Fruit fly (Drosophila melanogaster) whole organism, embryonic: ENCODE measurements around the gene CG13837.
A peak's percentile ranks its signal among the peaks of the same experiment; 100 is the strongest.

Experiments used
- Adf1 ChIP-seq: fragments of 200-800 bp; sonication (Bioruptor generic); IDR thresholded peaks from 2 replicates; pipeline ENCODE4 v1.3.6; 2022; ENCODE audit warnings: missing biosample characterization, missing genetic modification characterization
- Awh ChIP-seq: fragments of 200-800 bp; sonication (Bioruptor generic); IDR thresholded peaks from 2 replicates; pipeline ENCODE4, ENCODE4 v1.3.6; 2022; ENCODE audit warnings: missing biosample characterization, missing genetic modification characterization
- Bgb ChIP-seq: fragments of 200-800 bp; sonication (Bioruptor generic); IDR thresholded peaks from 2 replicates; pipeline ENCODE4 v1.3.6; 2022; ENCODE audit warnings: missing biosample characterization, missing genetic modification characterization; ENCODE audit not compliant: partially characterized antibody
- CG10209 ChIP-seq: fragments of 200-800 bp; sonication (Bioruptor generic); optimal IDR thresholded peaks from 3 replicates; lab custom pipeline; 2017; ENCODE audit warnings: missing biosample characterization, mild to moderate bottlenecking, missing genetic modification characterization, missing genetic modification reagents
- CG1024 ChIP-seq: fragments of 200-800 bp; sonication (Bioruptor generic); IDR thresholded peaks from 2 replicates; pipeline ENCODE4 v1.3.6; 2022; ENCODE audit warnings: missing biosample characterization, missing genetic modification characterization
- CG10366 ChIP-seq: fragments of 200-800 bp; sonication (Bioruptor generic); IDR thresholded peaks from 2 replicates; pipeline ENCODE4 v1.3.6; 2022; ENCODE audit warnings: missing biosample characterization, missing genetic modification characterization
- CG10654 ChIP-seq: fragments of 200-800 bp; sonication (Bioruptor generic); optimal IDR thresholded peaks from 2 replicates; lab custom pipeline; 2016; ENCODE audit warnings: missing biosample characterization, missing genetic modification characterization
- CG11723 ChIP-seq: fragments of 200-800 bp; sonication (Bioruptor generic); optimal IDR thresholded peaks from 2 replicates; lab custom pipeline; 2017; ENCODE audit warnings: missing biosample characterization, mild to moderate bottlenecking, missing genetic modification characterization
- CG12769 ChIP-seq: fragments of 200-800 bp; sonication (Bioruptor generic); optimal IDR thresholded peaks from 2 replicates; lab custom pipeline; 2019; ENCODE audit warnings: missing biosample characterization, mild to moderate bottlenecking, missing genetic modification characterization, moderate library complexity
- CG16813 ChIP-seq: fragments of 200-800 bp; sonication (Bioruptor generic); IDR thresholded peaks from 3 replicates; pipeline ENCODE4 v1.3.6; 2022; ENCODE audit warnings: missing biosample characterization, missing genetic modification characterization; ENCODE audit not compliant: partially characterized antibody
- CG17359 ChIP-seq: fragments of 200-800 bp; sonication (Bioruptor generic); optimal IDR thresholded peaks from 3 replicates; lab custom pipeline; 2018; ENCODE audit warnings: missing biosample characterization, mild to moderate bottlenecking, missing genetic modification characterization, moderate library complexity
- CG17912 ChIP-seq: fragments of 200-800 bp; sonication (Bioruptor generic); optimal IDR thresholded peaks from 2 replicates; lab custom pipeline; 2018; ENCODE audit warnings: missing biosample characterization, mild to moderate bottlenecking, missing genetic modification characterization
- CG2199 ChIP-seq: fragments of 200-800 bp; sonication (Bioruptor generic); IDR thresholded peaks from 3 replicates; pipeline ENCODE4 v1.3.6; 2022; ENCODE audit warnings: missing biosample characterization, missing genetic modification characterization
- CG31441 ChIP-seq: fragments of 200-800 bp; sonication (Bioruptor generic); IDR thresholded peaks from 2 replicates; pipeline ENCODE4 v1.3.6; 2022; ENCODE audit warnings: missing biosample characterization, missing genetic modification characterization
- CG5180 ChIP-seq: fragments of 200-800 bp; sonication (Bioruptor generic); optimal IDR thresholded peaks from 3 replicates; lab custom pipeline; 2017; ENCODE audit warnings: missing biosample characterization, missing genetic modification characterization, mild to moderate bottlenecking, moderate library complexity, missing genetic modification reagents
- CG6254 ChIP-seq: fragments of 200-800 bp; sonication (Bioruptor generic); optimal IDR thresholded peaks from 3 replicates; lab custom pipeline; 2017; ENCODE audit warnings: mild to moderate bottlenecking, missing biosample characterization, missing genetic modification reagents, missing genetic modification characterization
- CG6791 ChIP-seq: fragments of 200-800 bp; sonication (Bioruptor generic); IDR thresholded peaks from 3 replicates; pipeline ENCODE4 v1.3.6; 2022; ENCODE audit warnings: missing biosample characterization, missing genetic modification characterization; ENCODE audit not compliant: partially characterized antibody
- CG7839 ChIP-seq: fragments of 200-800 bp; sonication (Bioruptor generic); optimal IDR thresholded peaks from 3 replicates; lab custom pipeline; 2018; ENCODE audit warnings: missing biosample characterization, mild to moderate bottlenecking, missing genetic modification characterization, moderate library complexity
- CHES-1-like ChIP-seq: fragments of 200-800 bp; sonication (Bioruptor generic); optimal IDR thresholded peaks from 2 replicates; lab custom pipeline; 2016; ENCODE audit warnings: missing biosample characterization, missing genetic modification characterization
- Dbx ChIP-seq: fragments of 200-800 bp; sonication (Bioruptor generic); IDR thresholded peaks from 3 replicates; pipeline ENCODE4 v1.3.6; 2022; ENCODE audit warnings: missing biosample characterization, missing genetic modification characterization
- Dip2 ChIP-seq: fragments of 200-800 bp; sonication (Bioruptor generic); IDR thresholded peaks from 2 replicates; pipeline ENCODE4 v1.3.6; 2022; ENCODE audit warnings: missing biosample characterization, missing genetic modification characterization
- Drgx ChIP-seq: fragments of 200-800 bp; sonication (Bioruptor generic); IDR thresholded peaks from 2 replicates; pipeline ENCODE4 v1.3.6; 2022; ENCODE audit warnings: missing biosample characterization, missing genetic modification characterization
- Hr3 ChIP-seq: fragments of 200-800 bp; sonication (Bioruptor generic); optimal IDR thresholded peaks from 3 replicates; lab custom pipeline; 2016; ENCODE audit warnings: missing biosample characterization, missing genetic modification characterization
- Jarid2 ChIP-seq: fragments of 200-800 bp; sonication (Bioruptor generic); optimal IDR thresholded peaks from 3 replicates; lab custom pipeline; 2017; ENCODE audit warnings: mild to moderate bottlenecking, missing biosample characterization, missing genetic modification reagents, missing genetic modification characterization
- Lpt ChIP-seq: fragments of >200 bp; optimal IDR thresholded peaks from 2 replicates; lab custom pipeline; 2018; ENCODE audit warnings: missing biosample characterization, missing genetic modification characterization
- Mad ChIP-seq: fragments of 200-800 bp; sonication (Bioruptor generic); optimal IDR thresholded peaks from 2 replicates; lab custom pipeline; 2016; ENCODE audit warnings: missing biosample characterization, missing genetic modification characterization
- NK7.1 ChIP-seq: fragments of 200-800 bp; sonication (Bioruptor generic); optimal IDR thresholded peaks from 3 replicates; lab custom pipeline; 2016; ENCODE audit warnings: missing biosample characterization, missing genetic modification characterization
- ab ChIP-seq: fragments of 200-800 bp; sonication (Bioruptor generic); optimal IDR thresholded peaks from 2 replicates; lab custom pipeline; 2016; ENCODE audit warnings: missing biosample characterization, missing genetic modification characterization
- bab2 ChIP-seq: fragments of 200-800 bp; sonication (Bioruptor generic); optimal IDR thresholded peaks from 2 replicates; lab custom pipeline; 2016; ENCODE audit warnings: missing biosample characterization, missing genetic modification characterization
- bsh ChIP-seq, 2 experiments: fragments of 200-800 bp; sonication (Bioruptor generic); optimal IDR thresholded peaks; 2 replicates each; lab custom pipeline; 2017 to 2018; ENCODE audit warnings: mild to moderate bottlenecking in 2 of 2, missing biosample characterization in 2 of 2, missing genetic modification characterization in 2 of 2, moderate library complexity in 1 of 2
- chinmo ChIP-seq: fragments of 200-800 bp; sonication (Bioruptor generic); IDR thresholded peaks from 4 replicates; pipeline ENCODE4 v1.3.6; 2022; ENCODE audit warnings: missing biosample characterization, missing genetic modification characterization; ENCODE audit not compliant: partially characterized antibody
- crc ChIP-seq: fragments of 200-800 bp; sonication (Bioruptor generic); optimal IDR thresholded peaks from 2 replicates; lab custom pipeline; 2016; ENCODE audit warnings: missing biosample characterization, missing genetic modification characterization
- dati ChIP-seq: fragments of 200-800 bp; sonication (Bioruptor generic); IDR thresholded peaks from 2 replicates; pipeline ENCODE4 v1.3.6; 2022; ENCODE audit warnings: missing biosample characterization, missing genetic modification characterization
- fru ChIP-seq: fragments of >200 bp; optimal IDR thresholded peaks from 2 replicates; lab custom pipeline; 2017
- gcm ChIP-seq: fragments of 200-800 bp; sonication (Bioruptor generic); optimal IDR thresholded peaks from 2 replicates; lab custom pipeline; 2019; ENCODE audit warnings: missing biosample characterization, mild to moderate bottlenecking, missing genetic modification characterization, moderate library complexity
- hth ChIP-seq: fragments of >200 bp; optimal IDR thresholded peaks from 2 replicates; lab custom pipeline; 2017; ENCODE audit warnings: inconsistent platforms
- kah ChIP-seq: fragments of 200-800 bp; sonication (Bioruptor generic); optimal IDR thresholded peaks from 2 replicates; lab custom pipeline; 2018; ENCODE audit warnings: missing biosample characterization, mild to moderate bottlenecking, missing genetic modification characterization
- ken ChIP-seq: fragments of 200-800 bp; sonication (Bioruptor generic); IDR thresholded peaks from 3 replicates; pipeline ENCODE4 v1.3.6; 2022; ENCODE audit warnings: missing biosample characterization, missing genetic modification characterization
- kni ChIP-seq: fragments of 200-800 bp; sonication (Bioruptor generic); optimal IDR thresholded peaks from 3 replicates; lab custom pipeline; 2017; ENCODE audit warnings: mild to moderate bottlenecking, missing biosample characterization, missing genetic modification reagents, missing genetic modification characterization
- lab ChIP-seq: fragments of 200-800 bp; sonication (Bioruptor generic); optimal IDR thresholded peaks from 3 replicates; lab custom pipeline; 2017; ENCODE audit warnings: missing biosample characterization, missing genetic modification characterization, mild to moderate bottlenecking, moderate library complexity, missing genetic modification reagents
- lbe ChIP-seq: fragments of 200-800 bp; sonication (Bioruptor generic); optimal IDR thresholded peaks from 2 replicates; lab custom pipeline; 2016; ENCODE audit warnings: missing biosample characterization, mild to moderate bottlenecking, missing genetic modification characterization
- lilli ChIP-seq: fragments of 200-800 bp; sonication (Bioruptor generic); optimal IDR thresholded peaks from 3 replicates; lab custom pipeline; 2016; ENCODE audit warnings: missing biosample characterization, missing genetic modification characterization
- maf-S ChIP-seq: fragments of 200-800 bp; sonication (Bioruptor generic); optimal IDR thresholded peaks from 2 replicates; lab custom pipeline; 2016; ENCODE audit warnings: missing biosample characterization, missing genetic modification characterization
- pros ChIP-seq: fragments of 200-800 bp; sonication (Bioruptor generic); optimal IDR thresholded peaks from 3 replicates; lab custom pipeline; 2019; ENCODE audit warnings: missing biosample characterization, mild to moderate bottlenecking, missing genetic modification characterization, moderate library complexity
- stc ChIP-seq: fragments of 200-800 bp; sonication (Bioruptor generic); IDR thresholded peaks from 2 replicates; pipeline ENCODE4 v1.3.6; 2022; ENCODE audit warnings: missing biosample characterization, missing genetic modification characterization
- tna ChIP-seq: fragments of 200-800 bp; sonication (Bioruptor generic); IDR thresholded peaks from 2 replicates; pipeline ENCODE4 v1.3.6; 2022; ENCODE audit warnings: missing biosample characterization, missing genetic modification characterization; ENCODE audit not compliant: partially characterized antibody
- twi ChIP-seq: fragments of 200-800 bp; optimal IDR thresholded peaks from 2 replicates; lab custom pipeline; 2019; ENCODE audit warnings: missing biosample characterization, mild to moderate bottlenecking, missing genetic modification characterization, moderate library complexity
- unc-4 ChIP-seq: fragments of 200-800 bp; sonication (Bioruptor generic); IDR thresholded peaks from 2 replicates; pipeline ENCODE4 v1.3.6; 2022; ENCODE audit warnings: missing biosample characterization, missing genetic modification characterization; ENCODE audit not compliant: partially characterized antibody
- vvl ChIP-seq: fragments of 200-800 bp; sonication (Bioruptor generic); IDR thresholded peaks from 2 replicates; pipeline ENCODE4 v1.3.6; 2022; ENCODE audit warnings: missing biosample characterization, missing genetic modification characterization
- z ChIP-seq: fragments of 200-800 bp; sonication (Bioruptor generic); IDR thresholded peaks from 3 replicates; pipeline ENCODE4 v1.3.6; 2022; ENCODE audit warnings: missing biosample characterization, missing genetic modification characterization
- zf30C ChIP-seq: fragments of 200-800 bp; sonication (Bioruptor generic); optimal IDR thresholded peaks from 3 replicates; lab custom pipeline; 2018; ENCODE audit warnings: missing biosample characterization, mild to moderate bottlenecking, missing genetic modification characterization

The CG13837 gene

dm6 chr3R:23046529-23046943, 2.7 kb downstream of the CG13837 start (continued):
- TF ChIP-seq hth (no peak), CHES-1-like (GFP tag; lab: Kevin White, UChicago) (peak; percentile 38), ab (GFP tag; lab: Kevin White, UChicago) (no peak), CG31441 (no peak), Awh (GFP tag; lab: Robert Waterston, UW) (peak; percentile 56; the same call in 1 of the 2 replicates), Dip2 (no peak), CG10654 (GFP tag; lab: Kevin White, UChicago) (no peak), Lpt (GFP tag; lab: Kevin White, UChicago) (no peak), Mad (GFP tag; lab: Kevin White, UChicago) (peak; percentile 40), lab (GFP tag; lab: Kevin White, UChicago) (peak; percentile 60), CG7839 (tag; lab: Kevin White, UChicago) (peak; percentile 45), CG16813 (GFP tag; lab: Robert Waterston, UW) (no peak), unc-4 (no peak), Hr3 (peak; percentile 24), NK7.1 (no peak), CG1024 (no peak), CG10366 (GFP tag; lab: Robert Waterston, UW) (peak; percentile 61), stc (GFP tag; lab: Robert Waterston, UW) (peak; percentile 25; the same call in 1 of the 2 replicates), CG5180 (GFP tag; lab: Kevin White, UChicago) (no peak), bab2 (GFP tag; lab: Kevin White, UChicago) (peak; percentile 23), Adf1 (GFP tag; lab: Robert Waterston, UW) (peak; percentile 28; the same call in 1 of the 2 replicates), vvl (GFP tag; lab: Robert Waterston, UW) (peak; percentile 51; the same call in 1 of the 2 replicates), fru (lab: Kevin White, UChicago) (no peak), CG17912 (GFP tag; lab: Kevin White, UChicago) (no peak), lilli (GFP tag; lab: Kevin White, UChicago) (peak; percentile 68), CG17359 (tag; lab: Kevin White, UChicago) (no peak), crc (GFP tag; lab: Kevin White, UChicago) (no peak), zf30C (GFP tag; lab: Kevin White, UChicago) (no peak), CG11723 (GFP tag; lab: Kevin White, UChicago) (no peak), Drgx (peak; percentile 79), CG10209 (GFP tag; lab: Kevin White, UChicago) (peak; percentile 17), ken (GFP tag; lab: Robert Waterston, UW) (peak; percentile 8; the same call in 1 of the 3 replicates), dati (no peak)

dm6 chr3R:23048089-23048689, 4.4 kb downstream of the CG13837 start, which contains the start of gene CG17121:
Gene CG17121 (minus strand): TSS chr3R:23048214.
- TF ChIP-seq CG2199 (GFP tag; lab: Robert Waterston, UW) (0 out of 3 replicates have a peak, but pooled peaks have one; percentile 9), CG6791 (GFP tag; lab: Robert Waterston, UW) (0 out of 3 replicates have a peak, but pooled peaks have one; percentile 38), Dbx (no peak), chinmo (GFP tag; lab: Robert Waterston, UW) (peak; percentile 77; the same call in 1 of the 4 replicates), kni (peak; percentile 66), lbe (GFP tag; lab: Kevin White, UChicago) (no peak), tna (GFP tag; lab: Robert Waterston, UW) (no peak), Bgb (GFP tag; lab: Robert Waterston, UW) (peak; percentile 18; the same call in 1 of the 2 replicates), kah (GFP tag; lab: Kevin White, UChicago) (no peak), gcm (GFP tag; lab: Kevin White, UChicago) (no peak), CG6254 (GFP tag; lab: Kevin White, UChicago) (no peak), pros (GFP tag; lab: Kevin White, UChicago) (peak; percentile 94), z (GFP tag; lab: Robert Waterston, UW) (peak; percentile 97), maf-S (GFP tag; lab: Kevin White, UChicago) (no peak), CG12769 (tag; lab: Kevin White, UChicago) (peak; percentile 63), Jarid2 (GFP tag; lab: Kevin White, UChicago) (peak; percentile 20), twi (tag; lab: Kevin White, UChicago) (no peak), bsh (GFP tag; optimal IDR thresholded peaks at IDR 0.05; lab: Kevin White, UChicago) (no peak)
